Worm (Caenorhabditis elegans) whole organism, L3 larva: ENCODE measurements around the gene nep-5.

Experiments used
- R02D3.7 ChIP-seq: fragments of 150-350 bp; optimal IDR thresholded peaks from 2 replicates; lab custom pipeline; 2014; ENCODE audit warnings: missing biosample characterization, missing genetic modification characterization
- ZK546.5 ChIP-seq: sonication (generic microtip); optimal IDR thresholded peaks from 2 replicates; lab custom pipeline; 2017; ENCODE audit warnings: missing biosample characterization, missing genetic modification characterization
- ama-1 ChIP-seq: fragments of 150-350 bp; optimal IDR thresholded peaks from 2 replicates; lab custom pipeline; 2018
- ceh-16 ChIP-seq: sonication (generic microtip); optimal IDR thresholded peaks from 2 replicates; lab custom pipeline; 2017; ENCODE audit warnings: missing biosample characterization, missing genetic modification characterization
- ceh-28 ChIP-seq: fragments of 150-350 bp; optimal IDR thresholded peaks from 2 replicates; lab custom pipeline; 2014; ENCODE audit warnings: missing biosample characterization, missing genetic modification reagents, missing genetic modification characterization
- ceh-82 ChIP-seq: fragments of 150-350 bp; optimal IDR thresholded peaks from 2 replicates; lab custom pipeline; 2014; ENCODE audit warnings: missing biosample characterization, missing genetic modification characterization
- ceh-9 ChIP-seq: sonication (generic microtip); optimal IDR thresholded peaks from 2 replicates; lab custom pipeline; 2018; ENCODE audit warnings: missing biosample characterization, missing genetic modification characterization
- daf-12 ChIP-seq: fragments of 150-350 bp; optimal IDR thresholded peaks from 2 replicates; lab custom pipeline; 2014; ENCODE audit warnings: missing biosample characterization, missing genetic modification reagents, missing genetic modification characterization
- egl-27 ChIP-seq: sonication (generic microtip); optimal IDR thresholded peaks from 4 replicates; lab custom pipeline; 2017; ENCODE audit warnings: missing biosample characterization, missing genetic modification reagents, missing genetic modification characterization
- elt-1 ChIP-seq: fragments of 150-350 bp; optimal IDR thresholded peaks from 2 replicates; lab custom pipeline; 2014; ENCODE audit warnings: missing biosample characterization, missing genetic modification characterization
- elt-2 ChIP-seq: sonication (generic microtip); optimal IDR thresholded peaks from 2 replicates; lab custom pipeline; 2016; ENCODE audit warnings: missing genetic modification reagents, mild to moderate bottlenecking, missing genetic modification characterization, missing compliant biosample characterization
- fkh-10 ChIP-seq: sonication (generic microtip); optimal IDR thresholded peaks from 2 replicates; lab custom pipeline; 2017; ENCODE audit warnings: missing biosample characterization, missing genetic modification reagents, missing genetic modification characterization
- fos-1 ChIP-seq: fragments of 150-350 bp; optimal IDR thresholded peaks from 2 replicates; lab custom pipeline; 2014; ENCODE audit warnings: missing biosample characterization, missing genetic modification characterization
- hmg-11 ChIP-seq: sonication (generic microtip); optimal IDR thresholded peaks from 2 replicates; lab custom pipeline; 2016; ENCODE audit warnings: missing genetic modification characterization, missing compliant biosample characterization
- jun-1 ChIP-seq: fragments of 150-350 bp; optimal IDR thresholded peaks from 2 replicates; lab custom pipeline; 2014; ENCODE audit warnings: missing biosample characterization, missing genetic modification reagents, missing genetic modification characterization
- lin-15B ChIP-seq: fragments of 150-350 bp; optimal IDR thresholded peaks from 2 replicates; lab custom pipeline; 2014; ENCODE audit warnings: missing biosample characterization, missing genetic modification characterization
- lin-39 ChIP-seq: fragments of 150-350 bp; optimal IDR thresholded peaks from 2 replicates; lab custom pipeline; 2018; ENCODE audit warnings: missing biosample characterization, missing genetic modification reagents, missing genetic modification characterization
- lsy-12 ChIP-seq: sonication (generic microtip); optimal IDR thresholded peaks from 2 replicates; lab custom pipeline; 2016; ENCODE audit warnings: mild to moderate bottlenecking, missing genetic modification characterization, missing compliant biosample characterization
- mdl-1 ChIP-seq: fragments of 150-350 bp; optimal IDR thresholded peaks from 2 replicates; lab custom pipeline; 2014; ENCODE audit warnings: missing biosample characterization, missing genetic modification characterization
- nfya-1 ChIP-seq: sonication (generic microtip); optimal IDR thresholded peaks from 2 replicates; lab custom pipeline; 2017; ENCODE audit warnings: missing genetic modification characterization, mild to moderate bottlenecking, missing compliant biosample characterization, antibody characterized with exemption, moderate library complexity; ENCODE audit not compliant: insufficient read depth
- nhr-11 ChIP-seq: fragments of 150-350 bp; optimal IDR thresholded peaks from 2 replicates; lab custom pipeline; 2014; ENCODE audit warnings: missing biosample characterization, missing genetic modification characterization
- nhr-25 ChIP-seq: sonication (generic microtip); optimal IDR thresholded peaks from 2 replicates; lab custom pipeline; 2017; ENCODE audit warnings: missing biosample characterization, missing genetic modification characterization
- nhr-43 ChIP-seq: sonication (generic microtip); optimal IDR thresholded peaks from 2 replicates; lab custom pipeline; 2016; ENCODE audit warnings: mild to moderate bottlenecking, missing genetic modification characterization, missing compliant biosample characterization; ENCODE audit not compliant: poor library complexity, severe bottlenecking
- nhr-67 ChIP-seq: fragments of 150-350 bp; optimal IDR thresholded peaks from 2 replicates; lab custom pipeline; 2014; ENCODE audit warnings: missing biosample characterization, missing genetic modification characterization
- nhr-76 ChIP-seq: fragments of 150-350 bp; sonication (generic microtip); optimal IDR thresholded peaks from 5 replicates; lab custom pipeline; 2014; ENCODE audit warnings: missing biosample characterization, missing genetic modification characterization
- pha-4 ChIP-seq: fragments of 150-350 bp; optimal IDR thresholded peaks from 2 replicates; lab custom pipeline; 2014; ENCODE audit warnings: missing biosample characterization, missing genetic modification reagents, missing genetic modification characterization
- pqm-1 ChIP-seq: fragments of 150-350 bp; optimal IDR thresholded peaks from 2 replicates; lab custom pipeline; 2017; ENCODE audit warnings: missing biosample characterization, missing genetic modification characterization, inconsistent platforms
- skn-1 ChIP-seq: fragments of 150-350 bp; optimal IDR thresholded peaks from 2 replicates; lab custom pipeline; 2014; ENCODE audit warnings: missing biosample characterization, missing genetic modification characterization
- snpc-4 ChIP-seq: fragments of 150-350 bp; optimal IDR thresholded peaks from 2 replicates; lab custom pipeline; 2014; ENCODE audit warnings: missing biosample characterization, missing genetic modification characterization
- unc-39 ChIP-seq: sonication (generic microtip); optimal IDR thresholded peaks from 4 replicates; lab custom pipeline; 2017; ENCODE audit warnings: missing biosample characterization, missing genetic modification characterization
- unc-62 ChIP-seq: fragments of 150-350 bp; sonication (generic microtip); optimal IDR thresholded peaks from 4 replicates; lab custom pipeline; 2014; ENCODE audit warnings: missing biosample characterization, missing genetic modification reagents, missing genetic modification characterization
- zag-1 ChIP-seq: fragments of 150-350 bp; optimal IDR thresholded peaks from 2 replicates; lab custom pipeline; 2014; ENCODE audit warnings: missing biosample characterization, missing genetic modification characterization
- ztf-11 ChIP-seq: fragments of 150-350 bp; optimal IDR thresholded peaks from 2 replicates; lab custom pipeline; 2014; ENCODE audit warnings: missing biosample characterization, missing genetic modification characterization

nep-5 gene

DNA sequence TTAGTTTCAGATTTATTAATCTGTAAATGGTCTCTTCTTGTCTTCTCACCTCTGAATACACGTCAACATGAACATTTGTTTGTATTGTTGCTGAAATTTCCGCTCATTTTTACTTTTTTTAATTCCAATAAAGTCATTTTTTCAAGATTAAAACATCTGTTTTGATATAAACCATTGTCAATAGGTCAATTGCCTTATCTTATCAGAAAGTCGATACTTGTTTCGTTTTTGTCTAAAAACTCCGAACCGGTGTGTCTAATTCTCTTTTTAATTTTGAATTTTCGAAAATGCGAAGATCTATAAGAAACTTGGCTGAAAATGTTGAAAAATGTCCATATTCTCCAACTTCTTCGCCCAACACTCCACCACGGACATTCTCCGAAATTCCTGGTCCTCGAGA, 15.8 kb downstream of the nep-5 start, which contains the start of gene cyp-44A1:
Gene cyp-44A1, plus strand, starts transcription at position 285 of the 400 bp plus-strand sequence.
- TF ChIP-seq elt-2 (tag; lab: Kevin White, UChicago) = peak; percentile 67
- no peak for TF ChIP-seq ztf-11 (tag; lab: Kevin White, UChicago)
- no peak for TF ChIP-seq fos-1 (tag; lab: Kevin White, UChicago)
- TF ChIP-seq skn-1 = no peak
- TF ChIP-seq nhr-11 (tag; lab: Kevin White, UChicago) = no peak
- TF ChIP-seq R02D3.7 (tag; lab: Kevin White, UChicago) = no peak
- TF ChIP-seq mdl-1 = no peak

DNA sequence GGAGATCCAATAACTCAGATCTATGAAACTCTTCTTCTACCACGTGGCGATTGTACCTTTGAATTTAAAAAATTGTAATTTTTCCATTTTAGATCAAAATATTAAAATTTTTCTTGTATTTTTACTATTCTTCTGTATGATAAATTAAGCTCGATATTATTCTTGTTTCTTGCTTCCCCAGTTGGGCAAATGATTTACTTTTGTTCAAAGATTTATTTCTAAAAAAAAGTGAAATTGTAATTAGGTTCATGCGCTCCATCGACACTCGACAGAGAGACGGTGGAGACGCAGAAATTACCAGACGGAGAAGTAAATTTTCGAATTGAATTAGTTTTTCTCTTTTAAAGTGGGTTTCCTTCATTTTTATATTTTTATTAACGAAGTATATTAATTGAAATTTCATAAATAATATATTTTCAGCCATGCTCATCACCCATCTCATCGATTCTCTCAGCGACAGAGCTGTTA, 17.9 kb downstream of the nep-5 start, which contains the start of gene npp-24:
Gene npp-24, plus strand, starts transcription at position 51 of the 468 bp plus-strand sequence.
- TF ChIP-seq ceh-28 (no peak), pha-4 (peak; percentile 27), ceh-9 (tag; lab: Kevin White, UChicago) (no peak), unc-62 (GFP tag; lab: Kevin White, UChicago) (no peak), unc-39 (no peak), hmg-11 (no peak), nhr-43 (tag; lab: Kevin White, UChicago) (no peak), daf-12 (tag; lab: Kevin White, UChicago) (no peak), snpc-4 (tag; lab: Kevin White, UChicago) (no peak), elt-2 (tag; lab: Kevin White, UChicago) (peak; percentile 23), nhr-76 (tag; lab: Kevin White, UChicago) (no peak), mdl-1 (no peak), lin-15B (tag; lab: Kevin White, UChicago) (peak; percentile 1), jun-1 (tag; lab: Kevin White, UChicago) (no peak), fkh-10 (GFP tag; lab: Kevin White, UChicago) (no peak), ztf-11 (tag; lab: Kevin White, UChicago) (no peak), lin-39 (no peak), zag-1 (tag; lab: Kevin White, UChicago) (no peak), egl-27 (tag; lab: Kevin White, UChicago) (no peak), fos-1 (tag; lab: Kevin White, UChicago) (no peak), ceh-82 (no peak), ceh-16 (no peak)

DNA sequence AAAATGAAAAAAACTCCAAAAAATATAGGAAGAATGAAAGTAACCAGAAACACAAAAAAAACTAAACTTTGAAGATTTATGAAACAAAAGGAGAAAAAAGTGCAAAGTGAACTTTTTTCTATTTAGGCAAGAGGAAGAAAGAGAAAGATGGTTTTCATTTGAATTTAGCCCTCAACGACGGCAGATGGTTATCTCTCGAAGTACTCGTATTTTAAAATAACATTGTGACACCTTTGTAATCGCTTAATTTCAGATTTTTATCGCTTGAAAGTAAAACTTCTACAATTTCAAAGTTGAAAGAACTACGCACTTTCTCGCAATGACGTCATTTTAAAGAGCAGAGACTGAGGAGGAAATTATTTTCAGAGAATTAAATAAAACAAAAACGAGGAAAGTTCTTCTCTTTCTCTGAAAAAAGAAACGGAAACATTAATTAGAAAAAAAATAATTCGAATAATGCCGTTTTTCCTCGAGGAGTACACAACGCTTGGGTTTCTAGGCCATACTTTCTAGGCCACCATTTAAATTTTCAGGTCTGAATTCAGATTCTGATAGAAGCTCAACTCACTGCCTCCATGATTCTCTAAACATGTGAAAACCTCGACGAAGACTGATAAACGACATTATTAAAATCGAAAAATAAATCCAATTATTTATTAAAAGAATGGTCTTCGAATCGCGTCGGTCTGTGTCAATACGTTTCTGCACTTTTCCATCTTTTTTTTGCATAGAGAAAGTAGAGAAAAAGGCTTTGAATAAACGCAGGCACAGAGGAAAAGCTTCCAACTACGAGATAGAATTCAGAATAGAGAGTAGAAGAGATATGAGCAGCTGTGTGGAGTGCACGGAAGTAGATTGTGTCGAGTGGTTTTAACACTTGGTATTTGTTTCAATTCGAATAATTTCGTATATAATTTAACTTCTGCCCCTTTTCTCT, 23.7 kb downstream of the nep-5 start:
- TF ChIP-seq hmg-11 (no peak), nhr-67 (tag; lab: Kevin White, UChicago) (no peak), ceh-16 (no peak), elt-1 (tag; lab: Kevin White, UChicago) (peak; percentile 63), pha-4 (peak; percentile 38), nhr-25 (tag; lab: Kevin White, UChicago) (peak; percentile 39), nfya-1 (tag; lab: Kevin White, UChicago) (peak; percentile 64), ZK546.5 (tag; lab: Kevin White, UChicago) (no peak), ama-1 (lab: Kevin White, UChicago) (no peak), lin-15B (tag; lab: Kevin White, UChicago) (peak; percentile 2)
- TF ChIP-seq, all 47 proteins: peak for 5

DNA sequence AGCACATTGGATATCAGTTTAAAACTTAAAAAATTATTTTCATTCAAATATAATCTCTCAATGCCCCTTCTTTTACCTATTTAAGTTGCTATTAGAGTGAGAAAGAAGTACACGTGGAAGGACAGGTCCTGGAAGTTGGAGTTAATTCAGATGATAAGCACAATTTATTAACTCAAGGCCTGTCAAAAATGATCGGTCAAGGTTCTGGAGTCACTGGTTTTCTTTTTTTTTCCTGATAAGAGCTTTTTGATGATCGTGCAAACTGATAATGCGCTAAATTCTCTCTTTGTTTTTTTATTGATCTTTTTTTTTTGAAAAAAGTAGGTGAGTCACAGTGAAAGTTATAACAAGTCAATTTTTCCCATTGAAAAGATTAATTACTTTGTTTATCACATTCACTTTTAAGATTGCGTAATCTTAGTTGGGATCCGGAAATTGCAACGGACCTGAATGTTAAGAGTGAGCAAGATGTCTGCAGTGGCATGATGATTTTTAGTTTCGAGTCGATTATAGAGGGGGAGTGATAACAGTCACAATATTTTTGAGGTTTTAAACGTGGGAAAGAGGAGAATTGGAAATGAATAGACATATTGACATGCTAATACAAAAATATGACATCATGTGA, 24.6 kb downstream of the nep-5 start:
- TF ChIP-seq elt-2 (tag; lab: Kevin White, UChicago) (peak; percentile 100), pqm-1 (tag; lab: Kevin White, UChicago) (peak; percentile 68), ceh-82 (no peak)
- TF ChIP-seq, all 47 proteins: peak for 2

DNA sequence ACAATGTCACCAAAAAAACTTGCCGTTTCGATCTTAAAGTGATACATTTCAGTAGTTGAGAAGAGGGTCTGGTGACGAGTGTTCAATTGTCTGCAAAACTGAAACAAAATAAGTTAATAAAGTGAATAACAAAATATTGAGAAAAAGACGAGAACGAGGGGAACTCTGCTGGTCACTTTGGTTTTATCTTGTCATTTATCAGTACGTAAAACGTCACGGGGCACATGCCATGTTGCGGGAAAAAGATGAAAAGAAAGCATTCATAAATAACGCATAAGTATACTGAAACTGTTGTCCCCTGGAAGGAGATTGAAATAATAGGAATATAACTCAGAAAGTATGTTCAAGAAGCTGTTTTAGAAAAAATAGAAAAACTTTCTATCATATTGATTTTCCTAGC, 26.9 kb downstream of the nep-5 start, which contains the start of gene sahd-1:
Gene sahd-1, minus strand, starts transcription at position 100 of the 400 bp plus-strand sequence.
- TF ChIP-seq pqm-1 (tag; lab: Kevin White, UChicago) (peak; percentile 38), nhr-67 (tag; lab: Kevin White, UChicago) (no peak), lin-15B (tag; lab: Kevin White, UChicago) (no peak), elt-2 (tag; lab: Kevin White, UChicago) (peak; percentile 64), zag-1 (tag; lab: Kevin White, UChicago) (no peak), fkh-10 (GFP tag; lab: Kevin White, UChicago) (no peak), daf-12 (tag; lab: Kevin White, UChicago) (no peak), lsy-12 (tag; lab: Kevin White, UChicago) (no peak)
- TF ChIP-seq, all 47 proteins: peak for 2
